Worm (Caenorhabditis elegans) whole organism, L2 larva: Measurements from ENCODE around the gene svh-11.

Experiments
- ZK546.5 ChIP-seq: sonication (generic microtip); optimal IDR thresholded peaks from 2 replicates; lab custom pipeline; 2017; ENCODE audit warnings: missing biosample characterization, missing genetic modification characterization
- ama-1 ChIP-seq: fragments of 150-350 bp; optimal IDR thresholded peaks from 2 replicates; lab custom pipeline; 2018; ENCODE audit warnings: inconsistent platforms
- blmp-1 ChIP-seq: sonication (generic microtip); optimal IDR thresholded peaks from 2 replicates; lab custom pipeline; 2017; ENCODE audit warnings: missing genetic modification characterization, mild to moderate bottlenecking, missing compliant biosample characterization, antibody characterized with exemption, moderate library complexity; ENCODE audit not compliant: insufficient read depth
- nhr-12 ChIP-seq: fragments of 150-350 bp; optimal IDR thresholded peaks from 2 replicates; lab custom pipeline; 2014; ENCODE audit warnings: missing biosample characterization, missing genetic modification characterization
- nhr-6 ChIP-seq: fragments of 150-350 bp; optimal IDR thresholded peaks from 2 replicates; lab custom pipeline; 2014; ENCODE audit warnings: missing biosample characterization, missing genetic modification characterization
- snpc-4 ChIP-seq: fragments of 150-350 bp; optimal IDR thresholded peaks from 2 replicates; lab custom pipeline; 2014; ENCODE audit warnings: missing biosample characterization, missing genetic modification characterization
- unc-39 ChIP-seq: fragments of 150-350 bp; optimal IDR thresholded peaks from 2 replicates; lab custom pipeline; 2014; ENCODE audit warnings: missing biosample characterization, missing genetic modification characterization
- zag-1 ChIP-seq: fragments of 150-350 bp; optimal IDR thresholded peaks from 2 replicates; lab custom pipeline; 2014; ENCODE audit warnings: missing biosample characterization, missing genetic modification characterization
- ztf-1 ChIP-seq: fragments of 200-800 bp; sonication (Bioruptor generic); conservative IDR thresholded peaks from 2 replicates; pipeline ENCODE4 v1.3.6; 2022; ENCODE audit warnings: missing genetic modification characterization, missing compliant biosample characterization
- ztf-11 ChIP-seq: sonication (generic microtip); optimal IDR thresholded peaks from 2 replicates; lab custom pipeline; 2017; ENCODE audit warnings: missing biosample characterization, missing genetic modification characterization
- ztf-4 ChIP-seq: fragments of 150-350 bp; optimal IDR thresholded peaks from 2 replicates; lab custom pipeline; 2014; ENCODE audit warnings: missing biosample characterization, missing genetic modification characterization

- TF ChIP-seq ama-1, result no peak
- no peak for TF ChIP-seq ztf-11 (tag; lab: Kevin White, UChicago)
- TF ChIP-seq nhr-12 (tag; lab: Kevin White, UChicago), result no peak
- TF ChIP-seq ztf-4 (tag; lab: Kevin White, UChicago), result no peak
- TF ChIP-seq zag-1 (tag; lab: Kevin White, UChicago), result no peak
- TF ChIP-seq snpc-4 (tag; lab: Kevin White, UChicago), result no peak
- no peak for TF ChIP-seq ztf-1
- no peak for TF ChIP-seq blmp-1 (tag; lab: Kevin White, UChicago)
- no peak for TF ChIP-seq nhr-6 (tag; lab: Kevin White, UChicago)
- no peak for TF ChIP-seq unc-39 (tag; lab: Kevin White, UChicago)
- TF ChIP-seq ZK546.5 (tag; lab: Kevin White, UChicago), result no peak
These were observed 8.5 kb downstream of the svh-11 start, which contains the start of gene nstp-8 for ce11 chrV:2215352-2215751.
